Worm (Caenorhabditis elegans): ENCODE measurements around the gene afmd-2.

afmd-2 gene

ce11 chrIV:13559020-13559419 lies 50.0 kb downstream of the afmd-2 start:
- TF ChIP-seq aha-1 (tag; optimal IDR thresholded peaks at IDR 0.05) (no peak), alr-1 (tag; optimal IDR thresholded peaks at IDR 0.05; ENCODE audit: borderline replicate concordance) (no peak), snpc-4 (tag; optimal IDR thresholded peaks at IDR 0.05) (no peak), ceh-90 (tag; optimal IDR thresholded peaks at IDR 0.05) (no peak), jun-1 (tag; optimal IDR thresholded peaks at IDR 0.05) (no peak), nhr-28 (tag; optimal IDR thresholded peaks at IDR 0.05) (no peak), ama-1 (optimal IDR thresholded peaks at IDR 0.05) (no peak), Y116A8C.19 (tag; optimal IDR thresholded peaks at IDR 0.05; ENCODE audit: borderline replicate concordance) (no peak), sox-4 (tag; optimal IDR thresholded peaks at IDR 0.05) (no peak), egl-13 (tag; optimal IDR thresholded peaks at IDR 0.05) (no peak), lin-35 (GFP tag; optimal IDR thresholded peaks at IDR 0.05) (no peak), hpl-2 (GFP tag; optimal IDR thresholded peaks at IDR 0.05) (no peak), C16A3.4 (tag; optimal IDR thresholded peaks at IDR 0.05) (no peak)

- TF ChIP-seq lin-14 (GFP tag; optimal IDR thresholded peaks at IDR 0.05) (peak; percentile 47), ces-1 (GFP tag; optimal IDR thresholded peaks at IDR 0.05) (no peak), rnt-1 (tag; optimal IDR thresholded peaks at IDR 0.05) (peak; percentile 22), dsc-1 (tag; optimal IDR thresholded peaks at IDR 0.05) (peak; percentile 64)
These were observed 52.6 kb downstream of the afmd-2 start, which contains the start of the genes Y45F10B.13 and qui-1 for ce11 chrIV:13561629-13562028. Gene Y45F10B.13 (minus strand): TSS chrIV:13561729. Gene qui-1 (plus strand): TSS chrIV:13561861.

All from whole organism, L1 larva.